ENCODE assay signal across 3 fruit fly cellular contexts in the genomic region with DNA sequence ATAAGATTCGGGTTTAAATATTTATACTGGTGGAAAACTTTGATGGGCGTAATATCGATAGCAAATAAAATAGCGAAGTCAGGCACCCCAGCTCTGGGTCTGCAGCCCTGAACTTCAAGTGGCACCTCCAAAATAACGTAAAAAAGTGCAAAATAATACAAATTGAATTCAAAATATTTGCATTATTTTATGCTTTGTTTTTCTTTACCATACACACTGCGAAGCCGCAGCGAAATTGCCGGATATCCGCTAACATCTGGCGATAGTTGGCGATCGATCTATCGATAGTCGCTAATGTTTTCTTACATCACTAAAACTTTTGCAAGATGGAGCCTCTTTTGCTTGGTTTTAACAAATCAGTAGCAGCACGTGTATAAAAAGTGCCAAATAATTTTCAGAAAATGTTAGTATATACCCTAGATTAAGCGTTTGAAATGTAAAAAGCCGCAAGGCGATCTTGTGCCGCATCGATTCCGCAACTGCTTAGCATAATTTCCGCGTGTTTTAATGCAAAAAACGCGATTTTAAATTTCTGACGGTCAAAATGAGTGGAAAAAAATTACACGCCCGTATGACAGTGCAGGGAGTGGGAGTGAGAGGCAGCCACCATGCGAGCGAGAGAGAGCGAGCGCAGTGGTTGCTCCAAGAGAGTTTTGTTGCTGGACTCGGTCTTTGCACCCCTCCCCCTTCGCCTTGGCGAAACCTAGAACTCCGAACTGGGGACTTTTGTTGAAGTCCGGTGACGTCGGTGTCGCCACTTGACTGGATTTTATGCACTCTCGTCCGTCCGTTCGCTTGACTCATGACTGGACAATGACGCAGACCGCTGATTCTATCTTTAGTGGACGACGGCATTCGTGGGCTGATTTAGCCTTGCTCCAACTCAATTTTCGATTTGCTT.
TF ChIP-seq lines count a peak whose summit lies in the region.

A gene (plus strand): TSS at position 332 of the 901 bp plus-strand sequence.

TF ChIP-seq in whole organism, adult, 20 proteins besides CTCF, POLR2A, EP300 and RAD21 (continued from another document):
- TF ChIP-seq CG33017 (tag; optimal IDR thresholded peaks at IDR 0.05; lab: Kevin White, UChicago), result peak; percentile 2
- TF ChIP-seq CG14711 (tag; optimal IDR thresholded peaks at IDR 0.05; lab: Kevin White, UChicago), result no peak
- TF ChIP-seq pad (GFP tag; optimal IDR thresholded peaks at IDR 0.05; lab: Kevin White, UChicago), result no peak
TF ChIP-seq in whole organism, adult: peak in this region for 8.

TF ChIP-seq in whole organism, embryonic, 481 proteins besides CTCF, POLR2A, EP300 and RAD21 (continued from another document and continues in another):
- no peak for TF ChIP-seq CG6689 (GFP tag; IDR thresholded peaks at IDR 0.05; lab: Robert Waterston, UW)
- peak; percentile 41 for TF ChIP-seq PHDP (tag; optimal IDR thresholded peaks at IDR 0.05; lab: Kevin White, UChicago)
- peak; percentile 96 for TF ChIP-seq CG7928 (GFP tag; optimal IDR thresholded peaks at IDR 0.05; lab: Kevin White, UChicago)
- no peak for TF ChIP-seq Dad (GFP tag; optimal IDR thresholded peaks at IDR 0.05; lab: Kevin White, UChicago)
- TF ChIP-seq dm (GFP tag; optimal IDR thresholded peaks at IDR 0.05; lab: Kevin White, UChicago), result peak; percentile 85
- TF ChIP-seq CG10462 (GFP tag; optimal IDR thresholded peaks at IDR 0.05; lab: Kevin White, UChicago), result no peak
- TF ChIP-seq CG2875 (GFP tag; optimal IDR thresholded peaks at IDR 0.05; lab: Kevin White, UChicago), result peak; percentile 32
- no peak for TF ChIP-seq Ravus (GFP tag; IDR thresholded peaks at IDR 0.05; lab: Robert Waterston, UW)
- TF ChIP-seq fu2 (GFP tag; optimal IDR thresholded peaks at IDR 0.05; lab: Kevin White, UChicago), result no peak
- TF ChIP-seq CG9609 (GFP tag; optimal IDR thresholded peaks at IDR 0.05; lab: Kevin White, UChicago), result peak; percentile 18
- no peak for TF ChIP-seq CG31365 (tag; optimal IDR thresholded peaks at IDR 0.05; lab: Kevin White, UChicago)
- no peak for TF ChIP-seq Sox102F (GFP tag; optimal IDR thresholded peaks at IDR 0.05; lab: Kevin White, UChicago)
- no peak for TF ChIP-seq mam (GFP tag; optimal IDR thresholded peaks at IDR 0.05; lab: Kevin White, UChicago)
- peak; percentile 54 for TF ChIP-seq Mes4 (GFP tag; optimal IDR thresholded peaks at IDR 0.05; lab: Kevin White, UChicago)
- TF ChIP-seq Fer2 (tag; optimal IDR thresholded peaks at IDR 0.05; lab: Kevin White, UChicago), result peak; percentile 9
- TF ChIP-seq Myb (GFP tag; optimal IDR thresholded peaks at IDR 0.05; lab: Kevin White, UChicago), result peak; percentile 19
- peak; percentile 42 for TF ChIP-seq bcd (GFP tag; optimal IDR thresholded peaks at IDR 0.05; lab: Kevin White, UChicago)
- peak; percentile 96 for TF ChIP-seq MESR4 (GFP tag; optimal IDR thresholded peaks at IDR 0.05; lab: Kevin White, UChicago)
- no peak for TF ChIP-seq Usf (GFP tag; optimal IDR thresholded peaks at IDR 0.05; lab: Kevin White, UChicago)
- no peak for TF ChIP-seq E2f2 (GFP tag; IDR thresholded peaks at IDR 0.05; lab: Robert Waterston, UW)
- no peak for TF ChIP-seq ase (GFP tag; IDR thresholded peaks at IDR 0.05; lab: Robert Waterston, UW)
- TF ChIP-seq lab (GFP tag; optimal IDR thresholded peaks at IDR 0.05; lab: Kevin White, UChicago), result peak; percentile 18
- peak; percentile 75 for TF ChIP-seq sqz (GFP tag; optimal IDR thresholded peaks at IDR 0.05; lab: Kevin White, UChicago)
- TF ChIP-seq Ets65A (GFP tag; lab: Kevin White, UChicago), result peak; percentile 90
- peak; percentile 56 for TF ChIP-seq NfI (GFP tag; optimal IDR thresholded peaks at IDR 0.05; lab: Kevin White, UChicago)
- TF ChIP-seq Six4 (GFP tag; optimal IDR thresholded peaks at IDR 0.05; lab: Kevin White, UChicago), result no peak
- TF ChIP-seq Trl (optimal IDR thresholded peaks at IDR 0.05; lab: Kevin White, UChicago), result peak; percentile 84 to 90
- no peak for TF ChIP-seq Trl (GFP tag; optimal IDR thresholded peaks at IDR 0.05; lab: Kevin White, UChicago)
- TF ChIP-seq CG13775 (GFP tag; optimal IDR thresholded peaks at IDR 0.05; lab: Kevin White, UChicago), result peak; percentile 48
- no peak for TF ChIP-seq CG15073 (GFP tag; optimal IDR thresholded peaks at IDR 0.05; lab: Kevin White, UChicago)
- no peak for TF ChIP-seq eyg (GFP tag; optimal IDR thresholded peaks at IDR 0.05; lab: Kevin White, UChicago)
- peak; percentile 25 for TF ChIP-seq CG12391 (tag; optimal IDR thresholded peaks at IDR 0.05; lab: Kevin White, UChicago)
- peak; percentile 7 for TF ChIP-seq CG9876 (GFP tag; optimal IDR thresholded peaks at IDR 0.05; lab: Kevin White, UChicago)
- peak; percentile 15 for TF ChIP-seq CG2678 (tag; optimal IDR thresholded peaks at IDR 0.05; lab: Kevin White, UChicago)
- no peak for TF ChIP-seq Atf3 (GFP tag; optimal IDR thresholded peaks at IDR 0.05; lab: Kevin White, UChicago)
- peak; percentile 67 for TF ChIP-seq nom (GFP tag; optimal IDR thresholded peaks at IDR 0.05; lab: Kevin White, UChicago)
- TF ChIP-seq CG12299 (tag; optimal IDR thresholded peaks at IDR 0.05; lab: Kevin White, UChicago), result peak; percentile 10
- TF ChIP-seq CG9797 (GFP tag; optimal IDR thresholded peaks at IDR 0.05; lab: Kevin White, UChicago), result peak; percentile 8
- TF ChIP-seq CG13123 (GFP tag; optimal IDR thresholded peaks at IDR 0.05; lab: Kevin White, UChicago), result no peak
- TF ChIP-seq CG8924 (tag; optimal IDR thresholded peaks at IDR 0.05; lab: Kevin White, UChicago), result peak; percentile 27
- TF ChIP-seq CG7556 (GFP tag; optimal IDR thresholded peaks at IDR 0.05; lab: Kevin White, UChicago), result no peak
- peak; percentile 66 for TF ChIP-seq pita (GFP tag; optimal IDR thresholded peaks at IDR 0.05; lab: Kevin White, UChicago)
- no peak for TF ChIP-seq CG14441 (GFP tag; IDR thresholded peaks at IDR 0.05; lab: Robert Waterston, UW)
- TF ChIP-seq btn (GFP tag; optimal IDR thresholded peaks at IDR 0.05; lab: Kevin White, UChicago), result no peak
- TF ChIP-seq lov (optimal IDR thresholded peaks at IDR 0.05; lab: Kevin White, UChicago), result no peak
- no peak for TF ChIP-seq lov (GFP tag; IDR thresholded peaks at IDR 0.05; lab: Robert Waterston, UW)
- TF ChIP-seq CG4617 (GFP tag; optimal IDR thresholded peaks at IDR 0.05; lab: Kevin White, UChicago; ENCODE audit: borderline replicate concordance), result no peak
- peak; percentile 66 for TF ChIP-seq CG30020 (tag; optimal IDR thresholded peaks at IDR 0.05; lab: Kevin White, UChicago)
- peak in 1 of 2 experiments; percentile 29 for TF ChIP-seq chif (GFP tag; optimal IDR thresholded peaks at IDR 0.05; lab: Kevin White, UChicago)
- no peak for TF ChIP-seq NC2α (GFP tag; optimal IDR thresholded peaks at IDR 0.05; lab: Kevin White, UChicago)
- TF ChIP-seq Hr3 (GFP tag; optimal IDR thresholded peaks at IDR 0.05; lab: Kevin White, UChicago), result no peak
- TF ChIP-seq CG2129 (GFP tag; IDR thresholded peaks at IDR 0.05; lab: Robert Waterston, UW; ENCODE audit: partially characterized antibody), result no peak
- 0 out of 2 replicates have a peak, but pooled peaks have one; percentile 43 for TF ChIP-seq CG6272 (GFP tag; IDR thresholded peaks at IDR 0.05; lab: Robert Waterston, UW)
- TF ChIP-seq twi (tag; optimal IDR thresholded peaks at IDR 0.05; lab: Kevin White, UChicago), result peak; percentile 45
- TF ChIP-seq TFAM (GFP tag; optimal IDR thresholded peaks at IDR 0.05; lab: Kevin White, UChicago), result no peak
- TF ChIP-seq Hsf (GFP tag; optimal IDR thresholded peaks at IDR 0.05; lab: Kevin White, UChicago), result no peak
- TF ChIP-seq CG33557 (GFP tag; optimal IDR thresholded peaks at IDR 0.05; lab: Kevin White, UChicago), result peak; percentile 25
- TF ChIP-seq CG9727 (GFP tag; optimal IDR thresholded peaks at IDR 0.05; lab: Kevin White, UChicago), result no peak
- no peak for TF ChIP-seq CG4854 (GFP tag; optimal IDR thresholded peaks at IDR 0.05; lab: Kevin White, UChicago)
- peak; percentile 58 for TF ChIP-seq CG13296 (GFP tag; optimal IDR thresholded peaks at IDR 0.05; lab: Kevin White, UChicago)

TF ChIP-seq in whole organism, prepupa, 60 proteins besides CTCF, POLR2A, EP300 and RAD21 (continued from another document):
- peak in 1 of 2 experiments; percentile 12 for TF ChIP-seq ss (GFP tag; optimal IDR thresholded peaks at IDR 0.05; lab: Kevin White, UChicago)
- no peak for TF ChIP-seq CG7368 (GFP tag; optimal IDR thresholded peaks at IDR 0.05; lab: Kevin White, UChicago)
- TF ChIP-seq CG9139 (GFP tag; optimal IDR thresholded peaks at IDR 0.05; lab: Kevin White, UChicago), result no peak
- no peak for TF ChIP-seq spab (GFP tag; optimal IDR thresholded peaks at IDR 0.05; lab: Kevin White, UChicago)
- TF ChIP-seq Blimp-1 (GFP tag; optimal IDR thresholded peaks at IDR 0.05; lab: Kevin White, UChicago), result no peak
- no peak for TF ChIP-seq CG11294 (GFP tag; IDR thresholded peaks at IDR 0.05; lab: Robert Waterston, UW)
- no peak for TF ChIP-seq CG10669 (GFP tag; optimal IDR thresholded peaks at IDR 0.05; lab: Kevin White, UChicago)
- TF ChIP-seq CG6808 (GFP tag; optimal IDR thresholded peaks at IDR 0.05; lab: Kevin White, UChicago), result peak; percentile 28
- no peak for TF ChIP-seq CG6163 (GFP tag; IDR thresholded peaks at IDR 0.05; lab: Robert Waterston, UW)
- TF ChIP-seq CG3919 (GFP tag; optimal IDR thresholded peaks at IDR 0.05; lab: Kevin White, UChicago), result peak; percentile 15
- TF ChIP-seq Sox102F (GFP tag; optimal IDR thresholded peaks at IDR 0.05; lab: Kevin White, UChicago), result no peak
- TF ChIP-seq CG4318 (GFP tag; optimal IDR thresholded peaks at IDR 0.05; lab: Kevin White, UChicago), result no peak
- TF ChIP-seq CG6854 (GFP tag; optimal IDR thresholded peaks at IDR 0.05; lab: Kevin White, UChicago), result no peak
- no peak for TF ChIP-seq Eip75B (GFP tag; optimal IDR thresholded peaks at IDR 0.05; lab: Kevin White, UChicago)
- TF ChIP-seq pdm3 (GFP tag; optimal IDR thresholded peaks at IDR 0.05; lab: Kevin White, UChicago), result no peak
- TF ChIP-seq Ets21C (GFP tag; optimal IDR thresholded peaks at IDR 0.05; lab: Kevin White, UChicago), result no peak
- TF ChIP-seq OdsH (GFP tag; optimal IDR thresholded peaks at IDR 0.05; lab: Kevin White, UChicago), result no peak
- TF ChIP-seq dsx (GFP tag; optimal IDR thresholded peaks at IDR 0.05; lab: Kevin White, UChicago; ENCODE audit: poor library complexity, severe bottlenecking), result no peak
- TF ChIP-seq Sox15 (GFP tag; optimal IDR thresholded peaks at IDR 0.05; lab: Kevin White, UChicago), result no peak
- no peak for TF ChIP-seq Hr4 (GFP tag; optimal IDR thresholded peaks at IDR 0.05; lab: Kevin White, UChicago)
- no peak for TF ChIP-seq Gug (GFP tag; IDR thresholded peaks at IDR 0.05; lab: Robert Waterston, UW)
- no peak for TF ChIP-seq fd85E (GFP tag; optimal IDR thresholded peaks at IDR 0.05; lab: Kevin White, UChicago)
- TF ChIP-seq Ets96B (tag; optimal IDR thresholded peaks at IDR 0.05; lab: Kevin White, UChicago), result no peak
- TF ChIP-seq salr (GFP tag; optimal IDR thresholded peaks at IDR 0.05; lab: Kevin White, UChicago), result peak in 1 of 2 experiments; percentile 7
- peak; percentile 64 for TF ChIP-seq Eip78C (GFP tag; lab: Kevin White, UChicago)
- peak; percentile 43 for TF ChIP-seq svp (GFP tag; lab: Kevin White, UChicago)
- TF ChIP-seq achi (GFP tag; optimal IDR thresholded peaks at IDR 0.05; lab: Kevin White, UChicago), result peak; percentile 35
- no peak for TF ChIP-seq acj6 (GFP tag; optimal IDR thresholded peaks at IDR 0.05; lab: Kevin White, UChicago)
- TF ChIP-seq Met (GFP tag; optimal IDR thresholded peaks at IDR 0.05; lab: Kevin White, UChicago), result no peak
- no peak for TF ChIP-seq CG6792 (GFP tag; optimal IDR thresholded peaks at IDR 0.05; lab: Kevin White, UChicago)
- TF ChIP-seq fkh (GFP tag; optimal IDR thresholded peaks at IDR 0.05; lab: Kevin White, UChicago), result peak; percentile 93
- TF ChIP-seq CG1621 (tag; optimal IDR thresholded peaks at IDR 0.05; lab: Kevin White, UChicago), result no peak
- no peak for TF ChIP-seq CG10631 (GFP tag; optimal IDR thresholded peaks at IDR 0.05; lab: Kevin White, UChicago)
- TF ChIP-seq fd59A (GFP tag; optimal IDR thresholded peaks at IDR 0.05; lab: Kevin White, UChicago), result no peak
- no peak for TF ChIP-seq CG8632 (GFP tag; optimal IDR thresholded peaks at IDR 0.05; lab: Kevin White, UChicago)
- TF ChIP-seq dac (GFP tag; optimal IDR thresholded peaks at IDR 0.05; lab: Kevin White, UChicago), result no peak
- no peak for TF ChIP-seq CG34406 (GFP tag; optimal IDR thresholded peaks at IDR 0.05; lab: Kevin White, UChicago)
- no peak for TF ChIP-seq CG6276 (GFP tag; optimal IDR thresholded peaks at IDR 0.05; lab: Kevin White, UChicago)
- TF ChIP-seq Smox (GFP tag; optimal IDR thresholded peaks at IDR 0.05; lab: Kevin White, UChicago), result no peak
- TF ChIP-seq CG11902 (GFP tag; optimal IDR thresholded peaks at IDR 0.05; lab: Kevin White, UChicago), result no peak
- peak; percentile 24 for TF ChIP-seq CG3032 (tag; optimal IDR thresholded peaks at IDR 0.05; lab: Kevin White, UChicago)
- TF ChIP-seq Hr38 (GFP tag; optimal IDR thresholded peaks at IDR 0.05; lab: Kevin White, UChicago), result no peak
- TF ChIP-seq CG8119 (GFP tag; IDR thresholded peaks at IDR 0.05; lab: Robert Waterston, UW), result no peak
TF ChIP-seq in whole organism, prepupa: peak in this region for 13.
